Worm (Caenorhabditis elegans) whole organism, mixed stage, embryonic: ENCODE results near the gene T22F3.10.

ENCODE experiments used
- M03D4.4 ChIP-seq: sonication (generic microtip); optimal IDR thresholded peaks from 2 replicates; lab custom pipeline; 2017; ENCODE audit warnings: mild to moderate bottlenecking, missing genetic modification characterization, missing compliant biosample characterization
- bed-3 ChIP-seq: fragments of 200-800 bp; sonication (Bioruptor generic); optimal IDR thresholded peaks from 3 replicates; lab custom pipeline; 2018; ENCODE audit warnings: mild to moderate bottlenecking, missing genetic modification characterization, moderate library complexity, missing compliant biosample characterization
- ceh-39 ChIP-seq: fragments of 150-350 bp; optimal IDR thresholded peaks from 2 replicates; lab custom pipeline; 2014; ENCODE audit warnings: missing biosample characterization, missing genetic modification characterization
- ceh-83 ChIP-seq: fragments of 200-800 bp; sonication (Bioruptor generic); optimal IDR thresholded peaks from 2 replicates; lab custom pipeline; 2018; ENCODE audit warnings: mild to moderate bottlenecking, missing genetic modification characterization, missing compliant biosample characterization
- ces-1 ChIP-seq: fragments of 150-350 bp; optimal IDR thresholded peaks from 2 replicates; lab custom pipeline; 2014; ENCODE audit warnings: missing biosample characterization, missing genetic modification reagents, missing genetic modification characterization
- cnd-1 ChIP-seq: fragments of 200-800 bp; sonication (Bioruptor generic); optimal IDR thresholded peaks from 2 replicates; lab custom pipeline; 2018; ENCODE audit warnings: mild to moderate bottlenecking, missing genetic modification characterization, missing compliant biosample characterization
- drap-1 ChIP-seq: fragments of 200-800 bp; sonication (Bioruptor generic); optimal IDR thresholded peaks from 3 replicates; lab custom pipeline; 2018; ENCODE audit warnings: mild to moderate bottlenecking, missing genetic modification characterization, missing compliant biosample characterization
- elt-1 ChIP-seq: sonication (generic microtip); optimal IDR thresholded peaks from 2 replicates; lab custom pipeline; 2017; ENCODE audit warnings: missing genetic modification characterization, mild to moderate bottlenecking, missing compliant biosample characterization, antibody characterized with exemption, moderate library complexity, borderline replicate concordance; ENCODE audit not compliant: insufficient read depth
- elt-3 ChIP-seq: fragments of 150-350 bp; optimal IDR thresholded peaks from 2 replicates; lab custom pipeline; 2014; ENCODE audit warnings: missing biosample characterization, missing genetic modification characterization
- flh-1 ChIP-seq: fragments of 200-800 bp; sonication (Bioruptor generic); optimal IDR thresholded peaks from 2 replicates; lab custom pipeline; 2018; ENCODE audit warnings: mild to moderate bottlenecking, missing genetic modification characterization, moderate library complexity, missing compliant biosample characterization
- ham-2 ChIP-seq: fragments of 200-800 bp; sonication (Bioruptor generic); optimal IDR thresholded peaks from 2 replicates; lab custom pipeline; 2018; ENCODE audit warnings: mild to moderate bottlenecking, missing genetic modification characterization, missing compliant biosample characterization
- hlh-1 ChIP-seq: fragments of 150-350 bp; optimal IDR thresholded peaks from 2 replicates; lab custom pipeline; 2014; ENCODE audit warnings: missing biosample characterization, missing genetic modification reagents, missing genetic modification characterization
- lin-32 ChIP-seq: fragments of 200-800 bp; sonication (Bioruptor generic); optimal IDR thresholded peaks from 2 replicates; lab custom pipeline; 2018; ENCODE audit warnings: mild to moderate bottlenecking, missing genetic modification characterization, missing compliant biosample characterization
- lsy-2 ChIP-seq: fragments of 150-350 bp; optimal IDR thresholded peaks from 2 replicates; lab custom pipeline; 2014; ENCODE audit warnings: missing biosample characterization, missing genetic modification characterization
- mep-1 ChIP-seq: fragments of 150-350 bp; optimal IDR thresholded peaks from 2 replicates; lab custom pipeline; 2017; ENCODE audit warnings: missing biosample characterization, missing genetic modification reagents, missing genetic modification characterization, inconsistent platforms
- mls-2 ChIP-seq: sonication (generic microtip); optimal IDR thresholded peaks from 2 replicates; lab custom pipeline; 2016; ENCODE audit warnings: mild to moderate bottlenecking, missing genetic modification characterization, moderate library complexity, missing compliant biosample characterization
- nhr-12 ChIP-seq: fragments of 150-350 bp; optimal IDR thresholded peaks from 2 replicates; lab custom pipeline; 2014; ENCODE audit warnings: missing biosample characterization, missing genetic modification characterization
- nhr-2 ChIP-seq: fragments of 150-350 bp; optimal IDR thresholded peaks from 2 replicates; lab custom pipeline; 2014; ENCODE audit warnings: missing biosample characterization, missing genetic modification characterization
- nhr-237 ChIP-seq: fragments of 150-350 bp; optimal IDR thresholded peaks from 2 replicates; lab custom pipeline; 2014; ENCODE audit warnings: missing biosample characterization, missing genetic modification characterization
- nhr-76 ChIP-seq: sonication (generic microtip); optimal IDR thresholded peaks from 2 replicates; lab custom pipeline; 2017; ENCODE audit warnings: missing biosample characterization, missing genetic modification characterization
- pha-4 ChIP-seq: fragments of 150-350 bp; optimal IDR thresholded peaks from 2 replicates; lab custom pipeline; 2018; ENCODE audit warnings: missing biosample characterization, missing genetic modification reagents, missing genetic modification characterization
- sem-2 ChIP-seq: fragments of 200-800 bp; sonication (Bioruptor generic); optimal IDR thresholded peaks from 2 replicates; lab custom pipeline; 2018; ENCODE audit warnings: mild to moderate bottlenecking, missing genetic modification characterization, missing compliant biosample characterization
- snpc-4 ChIP-seq: fragments of 150-350 bp; optimal IDR thresholded peaks from 2 replicates; lab custom pipeline; 2014; ENCODE audit warnings: missing biosample characterization, missing genetic modification characterization
- sptf-1 ChIP-seq: sonication (generic microtip); optimal IDR thresholded peaks from 2 replicates; lab custom pipeline; 2017; ENCODE audit warnings: mild to moderate bottlenecking, missing genetic modification characterization, moderate library complexity, missing compliant biosample characterization
- tbx-8 ChIP-seq: fragments of 200-800 bp; sonication (Bioruptor generic); optimal IDR thresholded peaks from 2 replicates; lab custom pipeline; 2018; ENCODE audit warnings: mild to moderate bottlenecking, missing genetic modification characterization, moderate library complexity, missing compliant biosample characterization
- unc-120 ChIP-seq: sonication (generic microtip); optimal IDR thresholded peaks from 2 replicates; lab custom pipeline; 2017; ENCODE audit warnings: missing genetic modification characterization, missing compliant biosample characterization; ENCODE audit not compliant: poor library complexity, severe bottlenecking
- unc-39 ChIP-seq: fragments of 150-350 bp; optimal IDR thresholded peaks from 2 replicates; lab custom pipeline; 2014; ENCODE audit warnings: missing biosample characterization, missing genetic modification characterization
- unc-62 ChIP-seq: fragments of 150-350 bp; optimal IDR thresholded peaks from 2 replicates; lab custom pipeline; 2014; ENCODE audit warnings: missing biosample characterization, missing genetic modification reagents, missing genetic modification characterization
- zip-8 ChIP-seq: fragments of 150-350 bp; optimal IDR thresholded peaks from 2 replicates; lab custom pipeline; 2014; ENCODE audit warnings: missing biosample characterization, missing genetic modification characterization
- ztf-11 ChIP-seq: fragments of 150-350 bp; optimal IDR thresholded peaks from 2 replicates; lab custom pipeline; 2014; ENCODE audit warnings: missing biosample characterization, missing genetic modification characterization

The T22F3.10 gene

ce11 chrV:3583622-3584021 is 27.9 kb downstream of the T22F3.10 start:
- no peak for TF ChIP-seq elt-1
- TF ChIP-seq mep-1 (tag; lab: Kevin White, UChicago) = no peak
- no peak for TF ChIP-seq lin-32 (GFP tag; lab: Kevin White, UChicago)
- TF ChIP-seq zip-8 (tag; lab: Kevin White, UChicago) = no peak
- TF ChIP-seq unc-39 (tag; lab: Kevin White, UChicago) = no peak
- no peak for TF ChIP-seq cnd-1 (tag; lab: Kevin White, UChicago)
- no peak for TF ChIP-seq unc-62 (GFP tag; lab: Kevin White, UChicago)
- no peak for TF ChIP-seq drap-1
- no peak for TF ChIP-seq ztf-11 (tag; lab: Kevin White, UChicago)
- no peak for TF ChIP-seq nhr-76 (tag; lab: Kevin White, UChicago)

- no peak for TF ChIP-seq sptf-1
- TF ChIP-seq sem-2 = no peak
- TF ChIP-seq mep-1 (tag; lab: Kevin White, UChicago) = no peak
- no peak for TF ChIP-seq unc-62 (GFP tag; lab: Kevin White, UChicago)
- no peak for TF ChIP-seq nhr-237 (tag; lab: Kevin White, UChicago)
- TF ChIP-seq lin-32 (GFP tag; lab: Kevin White, UChicago) = no peak
- TF ChIP-seq ztf-11 (tag; lab: Kevin White, UChicago) = no peak
- no peak for TF ChIP-seq ceh-39 (tag; lab: Kevin White, UChicago)
- no peak for TF ChIP-seq bed-3 (GFP tag; lab: Kevin White, UChicago)
- TF ChIP-seq elt-1 = no peak
These were observed 28.9 kb downstream of the T22F3.10 start for ce11 chrV:3582671-3583070.

ce11 chrV:3582086-3582485 is 29.5 kb downstream of the T22F3.10 start:
- TF ChIP-seq flh-1 (GFP tag; lab: Kevin White, UChicago) = no peak

- no peak for TF ChIP-seq ztf-11 (tag; lab: Kevin White, UChicago)
- TF ChIP-seq pha-4 (tag; lab: Kevin White, UChicago) = no peak
- TF ChIP-seq bed-3 (GFP tag; lab: Kevin White, UChicago) = no peak
- TF ChIP-seq tbx-8 = no peak
- TF ChIP-seq nhr-237 (tag; lab: Kevin White, UChicago) = no peak
- no peak for TF ChIP-seq ham-2
These were observed 29.9 kb downstream of the T22F3.10 start for ce11 chrV:3581643-3582042.

ce11 chrV:3581034-3581433 is 30.5 kb downstream of the T22F3.10 start:
- TF ChIP-seq ces-1 = no peak
- no peak for TF ChIP-seq unc-39 (tag; lab: Kevin White, UChicago)
- TF ChIP-seq nhr-12 (tag; lab: Kevin White, UChicago) = no peak
- TF ChIP-seq M03D4.4 (tag; lab: Kevin White, UChicago) = no peak
- no peak for TF ChIP-seq cnd-1 (tag; lab: Kevin White, UChicago)
- no peak for TF ChIP-seq nhr-2
- TF ChIP-seq nhr-76 (tag; lab: Kevin White, UChicago) = no peak
- no peak for TF ChIP-seq mep-1 (tag; lab: Kevin White, UChicago)
- no peak for TF ChIP-seq hlh-1 (tag; lab: Kevin White, UChicago)
- no peak for TF ChIP-seq bed-3 (GFP tag; lab: Kevin White, UChicago)
- TF ChIP-seq drap-1 = no peak
- no peak for TF ChIP-seq nhr-237 (tag; lab: Kevin White, UChicago)
- TF ChIP-seq sem-2 = no peak
- no peak for TF ChIP-seq ham-2
- no peak for TF ChIP-seq ceh-83 (GFP tag; lab: Kevin White, UChicago)
- TF ChIP-seq pha-4 (tag; lab: Kevin White, UChicago) = no peak
- TF ChIP-seq elt-3 (tag; lab: Kevin White, UChicago) = no peak
- TF ChIP-seq, all 35 proteins: peak for 0

ce11 chrV:3580385-3580784 is 31.2 kb downstream of the T22F3.10 start:
- TF ChIP-seq ces-1 (no peak), snpc-4 (tag; lab: Kevin White, UChicago) (no peak), lsy-2 (tag; lab: Kevin White, UChicago) (no peak), hlh-1 (tag; lab: Kevin White, UChicago) (no peak), nhr-2 (no peak), elt-3 (tag; lab: Kevin White, UChicago) (no peak), M03D4.4 (tag; lab: Kevin White, UChicago) (no peak), unc-120 (no peak), mls-2 (no peak), nhr-12 (tag; lab: Kevin White, UChicago) (no peak), nhr-76 (tag; lab: Kevin White, UChicago) (no peak), ztf-11 (tag; lab: Kevin White, UChicago) (no peak)
- TF ChIP-seq, all 35 proteins: peak for 0
